Fruit fly (Drosophila melanogaster) whole organism, embryonic: ENCODE measurements around the gene mRpL14.

Experiments used
- Antp ChIP-seq: fragments of 200-800 bp; sonication (Bioruptor generic); optimal IDR thresholded peaks from 3 replicates; lab custom pipeline; 2016; ENCODE audit warnings: missing biosample characterization, missing genetic modification characterization
- Atf-2 ChIP-seq: fragments of 200-800 bp; sonication (Bioruptor generic); optimal IDR thresholded peaks from 2 replicates; lab custom pipeline; 2016; ENCODE audit warnings: missing biosample characterization, missing genetic modification characterization
- CG10147 ChIP-seq: fragments of 200-800 bp; sonication (Bioruptor generic); optimal IDR thresholded peaks from 2 replicates; lab custom pipeline; 2019; ENCODE audit warnings: missing biosample characterization, mild to moderate bottlenecking, missing genetic modification characterization, moderate library complexity
- CG10366 ChIP-seq: fragments of 200-800 bp; sonication (Bioruptor generic); IDR thresholded peaks from 2 replicates; pipeline ENCODE4 v1.3.6; 2022; ENCODE audit warnings: missing biosample characterization, missing genetic modification characterization
- CG10543 ChIP-seq: fragments of 200-800 bp; sonication (Bioruptor generic); optimal IDR thresholded peaks from 3 replicates; lab custom pipeline; 2017; ENCODE audit warnings: missing biosample characterization, mild to moderate bottlenecking, missing genetic modification characterization, moderate library complexity
- CG10979 ChIP-seq: fragments of 200-800 bp; sonication (Bioruptor generic); optimal IDR thresholded peaks from 2 replicates; lab custom pipeline; 2018; ENCODE audit warnings: missing biosample characterization, mild to moderate bottlenecking, missing genetic modification characterization, moderate library complexity
- CG12299 ChIP-seq: fragments of 200-800 bp; sonication (Bioruptor generic); optimal IDR thresholded peaks from 2 replicates; lab custom pipeline; 2018; ENCODE audit warnings: missing biosample characterization, mild to moderate bottlenecking, missing genetic modification characterization
- CG12659 ChIP-seq: fragments of 200-800 bp; sonication (Bioruptor generic); optimal IDR thresholded peaks from 3 replicates; lab custom pipeline; 2017; ENCODE audit warnings: mild to moderate bottlenecking, missing biosample characterization, missing genetic modification reagents, missing genetic modification characterization
- CG13624 ChIP-seq: fragments of 200-800 bp; sonication (Bioruptor generic); optimal IDR thresholded peaks from 2 replicates; lab custom pipeline; 2016; ENCODE audit warnings: missing biosample characterization, missing genetic modification characterization
- CG14441 ChIP-seq: fragments of 200-800 bp; sonication (Bioruptor generic); IDR thresholded peaks from 2 replicates; pipeline ENCODE4 v1.3.6; 2022; ENCODE audit warnings: missing biosample characterization, missing genetic modification characterization
- CG15011 ChIP-seq: fragments of 200-800 bp; sonication (Bioruptor generic); optimal IDR thresholded peaks from 3 replicates; lab custom pipeline; 2018; ENCODE audit warnings: missing biosample characterization, mild to moderate bottlenecking, missing genetic modification characterization
- CG1603 ChIP-seq: fragments of 200-800 bp; sonication (Bioruptor generic); optimal IDR thresholded peaks from 2 replicates; lab custom pipeline; 2019; ENCODE audit warnings: missing biosample characterization, mild to moderate bottlenecking, missing genetic modification characterization, moderate library complexity
- CG17568 ChIP-seq: fragments of 200-800 bp; sonication (Bioruptor generic); optimal IDR thresholded peaks from 2 replicates; lab custom pipeline; 2018; ENCODE audit warnings: missing biosample characterization, mild to moderate bottlenecking, missing genetic modification characterization, moderate library complexity
- CG17829 ChIP-seq: fragments of 200-800 bp; optimal IDR thresholded peaks from 2 replicates; lab custom pipeline; 2019; ENCODE audit warnings: missing biosample characterization, mild to moderate bottlenecking, missing genetic modification characterization, moderate library complexity
- CG18619 ChIP-seq: fragments of 200-800 bp; sonication (Bioruptor generic); optimal IDR thresholded peaks from 3 replicates; lab custom pipeline; 2017; ENCODE audit warnings: missing biosample characterization, mild to moderate bottlenecking, missing genetic modification characterization
- CG33213 ChIP-seq: fragments of 200-800 bp; sonication (Bioruptor generic); optimal IDR thresholded peaks from 3 replicates; lab custom pipeline; 2016; ENCODE audit warnings: missing biosample characterization, missing genetic modification characterization
- CG42726 ChIP-seq: fragments of 200-800 bp; sonication (Bioruptor generic); IDR thresholded peaks from 2 replicates; pipeline ENCODE4 v1.3.6; 2022; ENCODE audit warnings: missing biosample characterization, missing genetic modification characterization; ENCODE audit not compliant: partially characterized antibody
- CG9609 ChIP-seq: fragments of 200-800 bp; sonication (Bioruptor generic); optimal IDR thresholded peaks from 3 replicates; lab custom pipeline; 2016; ENCODE audit warnings: missing biosample characterization, missing genetic modification characterization
- Camta ChIP-seq: fragments of 200-800 bp; sonication (Bioruptor generic); optimal IDR thresholded peaks from 2 replicates; lab custom pipeline; 2016; ENCODE audit warnings: missing biosample characterization, missing genetic modification characterization
- Drgx ChIP-seq: fragments of 200-800 bp; sonication (Bioruptor generic); IDR thresholded peaks from 2 replicates; pipeline ENCODE4 v1.3.6; 2022; ENCODE audit warnings: missing biosample characterization, missing genetic modification characterization
- Ets97D ChIP-seq: fragments of 200-800 bp; sonication (Bioruptor generic); optimal IDR thresholded peaks from 3 replicates; lab custom pipeline; 2016; ENCODE audit warnings: missing biosample characterization, missing genetic modification characterization
- GATAe ChIP-seq: fragments of 200-800 bp; sonication (Bioruptor generic); conservative IDR thresholded peaks from 2 replicates; pipeline ENCODE4 v1.3.6; 2022; ENCODE audit warnings: missing biosample characterization, missing genetic modification characterization
- HLH4C ChIP-seq: fragments of 200-800 bp; sonication (Bioruptor generic); IDR thresholded peaks from 3 replicates; pipeline ENCODE4 v1.3.6; 2022; ENCODE audit warnings: missing biosample characterization, missing genetic modification characterization; ENCODE audit not compliant: partially characterized antibody
- HmgZ ChIP-seq: fragments of 200-800 bp; sonication (Bioruptor generic); optimal IDR thresholded peaks from 2 replicates; lab custom pipeline; 2018; ENCODE audit warnings: missing biosample characterization, mild to moderate bottlenecking, missing genetic modification characterization
- Hr51 ChIP-seq, 2 experiments: fragments of 200-800 bp; sonication (Bioruptor generic); optimal IDR thresholded peaks; 2 replicates in 1 of 2; 3 replicates in 1 of 2; lab custom pipeline; 2016 to 2018; ENCODE audit warnings: missing biosample characterization in 2 of 2, missing genetic modification characterization in 2 of 2, mild to moderate bottlenecking in 1 of 2, moderate library complexity in 1 of 2
- Hr78 ChIP-seq, 2 experiments: fragments of 200-800 bp in 1 of 2; fragments of >200 bp in 1 of 2; sonication (Bioruptor generic) in 1 of 2; optimal IDR thresholded peaks; 2 replicates each; lab custom pipeline; 2017 to 2019; ENCODE audit warnings: missing biosample characterization in 2 of 2, missing genetic modification characterization in 2 of 2, mild to moderate bottlenecking in 1 of 2, moderate library complexity in 1 of 2
- Mrtf ChIP-seq: fragments of 200-800 bp; sonication (Bioruptor generic); IDR thresholded peaks from 3 replicates; pipeline ENCODE4 v1.3.6; 2022; ENCODE audit warnings: missing biosample characterization, missing genetic modification characterization
- Myb ChIP-seq: fragments of 200-800 bp; sonication (Bioruptor generic); optimal IDR thresholded peaks from 2 replicates; lab custom pipeline; 2016; ENCODE audit warnings: missing biosample characterization, missing genetic modification characterization
- NfI ChIP-seq: fragments of 200-800 bp; sonication (Bioruptor generic); optimal IDR thresholded peaks from 3 replicates; lab custom pipeline; 2018; ENCODE audit warnings: missing biosample characterization, mild to moderate bottlenecking, missing genetic modification characterization, moderate library complexity
- Sox102F ChIP-seq: fragments of 200-800 bp; sonication (Bioruptor generic); optimal IDR thresholded peaks from 2 replicates; lab custom pipeline; 2018; ENCODE audit warnings: missing biosample characterization, mild to moderate bottlenecking, missing genetic modification characterization, moderate library complexity
- Ssrp ChIP-seq: fragments of 200-800 bp; sonication (Bioruptor generic); optimal IDR thresholded peaks from 2 replicates; lab custom pipeline; 2018; ENCODE audit warnings: missing biosample characterization, mild to moderate bottlenecking, missing genetic modification characterization, moderate library complexity
- Stat92E ChIP-seq, 3 experiments: fragments of >200 bp in 2 of 3; fragments of 200-800 bp in 1 of 3; sonication (Bioruptor generic) in 1 of 3; optimal IDR thresholded peaks; 2 replicates each; lab custom pipeline; 2017 to 2019; ENCODE audit warnings: missing biosample characterization in 3 of 3, missing genetic modification characterization in 3 of 3, mild to moderate bottlenecking in 1 of 3, moderate library complexity in 1 of 3
- Taf1 ChIP-seq: fragments of 200-800 bp; sonication (Bioruptor generic); IDR thresholded peaks from 2 replicates; pipeline ENCODE4 v1.3.6; 2022; ENCODE audit warnings: missing biosample characterization, missing genetic modification characterization
- aop ChIP-seq: fragments of 200-800 bp; sonication (Bioruptor generic); IDR thresholded peaks from 2 replicates; pipeline ENCODE4 v1.3.6; 2022; ENCODE audit warnings: missing biosample characterization, missing genetic modification characterization
- cas ChIP-seq: fragments of 200-800 bp; sonication (Bioruptor generic); IDR thresholded peaks from 2 replicates; pipeline ENCODE4 v1.3.6; 2022; ENCODE audit warnings: missing biosample characterization, missing genetic modification characterization
- disco-r ChIP-seq: fragments of 200-800 bp; sonication (Bioruptor generic); optimal IDR thresholded peaks from 2 replicates; lab custom pipeline; 2016; ENCODE audit warnings: missing biosample characterization, missing genetic modification characterization
- dmrt99B ChIP-seq: fragments of 200-800 bp; sonication (Bioruptor generic); optimal IDR thresholded peaks from 2 replicates; lab custom pipeline; 2018; ENCODE audit warnings: missing biosample characterization, mild to moderate bottlenecking, missing genetic modification characterization, moderate library complexity
- dysf ChIP-seq: fragments of 200-800 bp; sonication (Bioruptor generic); IDR thresholded peaks from 3 replicates; pipeline ENCODE4 v1.3.6; 2022; ENCODE audit warnings: missing biosample characterization, missing genetic modification characterization
- grau ChIP-seq: fragments of 200-800 bp; optimal IDR thresholded peaks from 3 replicates; lab custom pipeline; 2019; ENCODE audit warnings: missing biosample characterization, mild to moderate bottlenecking, missing genetic modification characterization, moderate library complexity
- gt ChIP-seq: fragments of 200-800 bp; sonication (Bioruptor generic); IDR thresholded peaks from 2 replicates; pipeline ENCODE4 v1.3.6; 2022; ENCODE audit warnings: missing biosample characterization, missing genetic modification characterization
- mld ChIP-seq: fragments of 200-800 bp; sonication (Bioruptor generic); IDR thresholded peaks from 3 replicates; pipeline ENCODE4 v1.3.6; 2022; ENCODE audit warnings: missing biosample characterization, missing genetic modification characterization; ENCODE audit not compliant: partially characterized antibody
- org-1 ChIP-seq: fragments of 200-800 bp; sonication (Bioruptor generic); optimal IDR thresholded peaks from 2 replicates; lab custom pipeline; 2017; ENCODE audit warnings: missing biosample characterization, missing genetic modification characterization
- p53 ChIP-seq: fragments of 200-800 bp; sonication (Bioruptor generic); optimal IDR thresholded peaks from 2 replicates; lab custom pipeline; 2016; ENCODE audit warnings: missing biosample characterization, missing genetic modification characterization
- pan ChIP-seq, 4 experiments: fragments of >200 bp in 3 of 4; fragments of 200-800 bp in 1 of 4; sonication (Bioruptor generic) in 1 of 4; optimal IDR thresholded peaks in 3 of 4; IDR thresholded peaks in 1 of 4; 2 replicates each; pipeline versions ENCODE4 v1.3.6 to Lab custom; 2017 to 2022; ENCODE audit warnings: missing biosample characterization in 2 of 4, missing genetic modification characterization in 2 of 4, mixed read lengths in 1 of 4
- pfk ChIP-seq: fragments of 200-800 bp; sonication (Bioruptor generic); optimal IDR thresholded peaks from 2 replicates; lab custom pipeline; 2018; ENCODE audit warnings: missing biosample characterization, mild to moderate bottlenecking, missing genetic modification characterization, moderate library complexity
- rib ChIP-seq: fragments of 200-800 bp; sonication (Bioruptor generic); IDR thresholded peaks from 2 replicates; pipeline ENCODE4 v1.3.6; 2022; ENCODE audit warnings: missing biosample characterization, missing genetic modification characterization
- row ChIP-seq: fragments of 200-800 bp; sonication (Bioruptor generic); IDR thresholded peaks from 3 replicates; pipeline ENCODE4 v1.3.6; 2022; ENCODE audit warnings: missing biosample characterization, missing genetic modification characterization
- sens ChIP-seq: fragments of 200-800 bp; sonication (Bioruptor generic); peaks from one replicate; lab custom pipeline; 2016; ENCODE audit warnings: missing biosample characterization, missing genetic modification characterization
- shn ChIP-seq: fragments of 200-800 bp; sonication (Bioruptor generic); optimal IDR thresholded peaks from 3 replicates; lab custom pipeline; 2016; ENCODE audit warnings: missing biosample characterization, missing genetic modification characterization
- zen2 ChIP-seq: fragments of 200-800 bp; sonication (Bioruptor generic); IDR thresholded peaks from 3 replicates; pipeline ENCODE4 v1.3.6; 2022; ENCODE audit warnings: missing biosample characterization, missing genetic modification characterization; ENCODE audit not compliant: partially characterized antibody

Gene mRpL14

dm6 chrX:2358195-2358594, 13.7 kb upstream of the mRpL14 start:
- TF ChIP-seq CG10979 (tag; lab: Kevin White, UChicago) (no peak), GATAe (GFP tag; lab: Robert Waterston, UW) (no peak), CG13624 (GFP tag; lab: Kevin White, UChicago) (no peak), Camta (GFP tag; lab: Kevin White, UChicago) (no peak), CG17829 (tag; lab: Kevin White, UChicago) (no peak), NfI (GFP tag; lab: Kevin White, UChicago) (no peak), row (GFP tag; lab: Robert Waterston, UW) (peak; percentile 34; the same call in 1 of the 3 replicates), HmgZ (tag; lab: Kevin White, UChicago) (no peak), Hr51 (GFP tag; optimal IDR thresholded peaks at IDR 0.05; lab: Kevin White, UChicago) (peak in 1 of 2 experiments; percentile 24), org-1 (GFP tag; lab: Kevin White, UChicago) (no peak), mld (no peak), CG12659 (GFP tag; lab: Kevin White, UChicago) (no peak), CG17568 (no peak), Atf-2 (GFP tag; lab: Kevin White, UChicago) (no peak), rib (no peak), pfk (GFP tag; lab: Kevin White, UChicago) (no peak), CG1603 (peak; percentile 18), Antp (GFP tag; lab: Kevin White, UChicago) (no peak), gt (GFP tag; lab: Robert Waterston, UW) (no peak), grau (tag; lab: Kevin White, UChicago) (peak; percentile 53), shn (GFP tag; lab: Kevin White, UChicago) (no peak), p53 (no peak), Ets97D (GFP tag; lab: Kevin White, UChicago) (no peak), Myb (no peak), Taf1 (GFP tag; lab: Robert Waterston, UW) (no peak), sens (GFP tag; lab: Kevin White, UChicago) (peak; percentile 43), cas (GFP tag; lab: Robert Waterston, UW) (no peak), disco-r (GFP tag; lab: Kevin White, UChicago) (no peak), Hr78 (GFP tag; optimal IDR thresholded peaks at IDR 0.05; lab: Kevin White, UChicago) (no peak), Mrtf (GFP tag; lab: Robert Waterston, UW) (no peak), HLH4C (no peak), CG10543 (GFP tag; lab: Kevin White, UChicago) (no peak), CG18619 (GFP tag; lab: Kevin White, UChicago) (no peak), Ssrp (no peak), CG33213 (no peak), CG14441 (GFP tag; lab: Robert Waterston, UW) (0 out of 2 replicates have a peak, but pooled peaks have one; percentile 33), CG10366 (GFP tag; lab: Robert Waterston, UW) (0 out of 2 replicates have a peak, but pooled peaks have one; percentile 10), dmrt99B (tag; lab: Kevin White, UChicago) (peak; percentile 34), CG9609 (GFP tag; lab: Kevin White, UChicago) (no peak), CG42726 (GFP tag; lab: Robert Waterston, UW) (no peak), CG15011 (GFP tag; lab: Kevin White, UChicago) (no peak), dysf (GFP tag; lab: Robert Waterston, UW) (0 out of 3 replicates have a peak, but pooled peaks have one; percentile 30), Stat92E (GFP tag; optimal IDR thresholded peaks at IDR 0.05; lab: Kevin White, UChicago) (no peak), CG12299 (tag; lab: Kevin White, UChicago) (no peak), aop (GFP tag; lab: Robert Waterston, UW) (no peak), pan (optimal IDR thresholded peaks at IDR 0.05; lab: Kevin White, UChicago) (no peak), pan (GFP tag; optimal IDR thresholded peaks at IDR 0.05 in 1 of 2, IDR thresholded peaks at IDR 0.05 in 1 of 2) (peak in 1 of 2 experiments; percentile 13), CG10147 (no peak), Sox102F (GFP tag; lab: Kevin White, UChicago) (peak; percentile 34), Drgx (GFP tag; lab: Robert Waterston, UW) (peak; percentile 63), zen2 (GFP tag; lab: Robert Waterston, UW) (no peak)
